Worm (Caenorhabditis elegans): ENCODE results near the gene eif-2A.

The eif-2A gene

DNA sequence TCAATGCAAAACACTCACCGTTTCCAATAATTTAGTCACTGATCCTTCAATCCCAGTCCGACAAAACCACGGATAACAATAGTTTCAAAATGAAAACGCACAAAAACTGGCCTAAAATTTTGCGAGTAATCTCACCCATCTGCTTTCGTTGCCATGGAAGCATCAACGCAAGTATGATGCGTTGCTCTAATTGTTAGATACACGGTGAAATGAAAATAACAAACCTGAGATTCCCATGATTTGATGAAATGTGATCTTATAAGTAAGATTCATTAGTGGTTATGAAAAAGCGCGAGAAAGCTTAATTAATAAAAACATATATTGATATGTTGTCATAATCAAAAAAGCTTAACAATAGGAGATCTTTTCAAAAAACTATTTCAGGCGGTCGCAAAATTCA is 49.4 kb upstream of the eif-2A start, which contains the start of gene ceh-57:
ceh-57 (minus strand) TSS at position 95 of the 400 bp plus-strand sequence.
- no peak for TF ChIP-seq snpc-3.4 (tag; optimal IDR thresholded peaks at IDR 0.05)
- no peak for TF ChIP-seq madf-3 (GFP tag; IDR thresholded peaks at IDR 0.05)
- no peak for TF ChIP-seq F23B12.7 (tag; optimal IDR thresholded peaks at IDR 0.05; ENCODE audit: insufficient read depth)
- no peak for TF ChIP-seq dpl-1 (GFP tag; optimal IDR thresholded peaks at IDR 0.05)
- TF ChIP-seq sptf-2 (GFP tag; optimal IDR thresholded peaks at IDR 0.05) = no peak
- TF ChIP-seq Y95B8A.8 (GFP tag; IDR thresholded peaks at IDR 0.05) = no peak

DNA sequence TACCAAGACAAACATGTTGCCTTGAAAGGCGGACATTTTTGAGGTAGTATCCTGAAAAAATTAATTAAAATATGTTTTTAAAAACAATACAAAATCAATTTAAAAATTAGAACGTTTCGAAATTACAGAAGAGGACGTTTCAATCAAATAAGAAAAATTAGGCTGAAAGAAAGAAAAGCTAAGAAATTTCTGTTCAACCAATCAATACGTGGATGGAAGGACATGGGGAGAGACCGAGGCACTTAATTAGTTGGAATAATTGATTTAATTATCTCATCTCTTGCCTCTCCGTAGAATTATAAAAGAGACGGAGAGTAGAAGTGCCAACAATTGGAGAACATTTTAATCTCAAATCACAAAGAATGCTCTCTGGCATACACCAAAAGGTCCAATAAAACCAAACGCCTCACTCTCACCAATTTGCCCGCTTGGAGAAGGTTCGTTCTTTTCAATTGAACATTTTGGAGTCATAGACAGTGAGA is 47.0 kb upstream of the eif-2A start, which contains the start of gene ceh-58:
ceh-58 (minus strand) TSS at position 51 of the 482 bp plus-strand sequence.
- no peak for TF ChIP-seq nhr-80 (tag; optimal IDR thresholded peaks at IDR 0.05)
- TF ChIP-seq F55B11.4 (tag; optimal IDR thresholded peaks at IDR 0.05; ENCODE audit: borderline replicate concordance, insufficient read depth) = no peak
- no peak for TF ChIP-seq C06A6.2 (GFP tag; conservative IDR thresholded peaks at IDR 0.05)
- TF ChIP-seq ZK185.1 (tag; optimal IDR thresholded peaks at IDR 0.05; ENCODE audit: poor library complexity, severe bottlenecking) = no peak

DNA sequence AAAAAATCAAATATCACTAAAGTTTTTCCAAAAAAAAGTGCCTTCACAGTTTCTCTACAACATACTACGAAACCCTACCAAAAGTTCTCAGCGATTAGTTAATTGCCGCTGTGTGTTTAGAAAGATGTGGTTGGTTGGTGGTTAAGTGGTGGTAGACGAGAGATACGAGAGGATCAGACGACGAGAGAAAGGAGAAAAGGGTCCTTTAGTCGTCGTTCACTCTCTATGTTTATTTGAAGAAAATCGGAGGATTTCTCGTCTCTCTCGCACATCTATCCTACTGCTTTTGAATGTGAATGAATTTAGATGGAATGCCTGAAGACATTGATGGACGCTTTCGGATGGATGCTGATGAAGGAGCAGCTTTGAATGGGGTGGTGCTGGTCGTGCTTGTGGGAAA is 45.8 kb upstream of the eif-2A start:
- peak; percentile 20 for TF ChIP-seq ceh-27 (GFP tag; optimal IDR thresholded peaks at IDR 0.05)
- TF ChIP-seq bed-1 (GFP tag; IDR thresholded peaks at IDR 0.05) = no peak

DNA sequence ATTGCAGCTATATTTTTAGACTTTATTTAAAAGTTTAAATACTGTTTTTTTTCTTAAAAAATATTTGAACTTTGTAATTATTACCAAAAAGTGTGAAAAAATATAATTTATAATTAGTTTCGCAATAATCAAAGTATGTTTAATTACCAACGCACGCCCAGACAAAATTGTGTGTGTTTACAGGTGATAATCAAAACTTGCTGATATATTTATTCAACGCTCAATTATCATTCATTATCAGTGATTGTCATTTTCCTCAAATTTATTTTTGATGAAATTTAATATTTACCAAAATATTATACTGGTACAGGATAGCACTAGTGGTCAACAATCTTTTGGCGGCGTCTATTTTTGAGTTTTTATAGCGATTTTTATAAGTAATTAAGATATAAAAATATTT is 43.6 kb upstream of the eif-2A start:
- TF ChIP-seq F55B11.4 (tag; optimal IDR thresholded peaks at IDR 0.05; ENCODE audit: borderline replicate concordance, insufficient read depth) (no peak), let-526 (GFP tag; IDR thresholded peaks at IDR 0.05) (no peak), nhr-80 (tag; optimal IDR thresholded peaks at IDR 0.05) (peak; percentile 25), cebp-1 (GFP tag; IDR thresholded peaks at IDR 0.05) (peak; percentile 11; the same call in 1 of the 2 replicates), cebp-1 (tag; optimal IDR thresholded peaks at IDR 0.05) (peak; percentile 53)

DNA sequence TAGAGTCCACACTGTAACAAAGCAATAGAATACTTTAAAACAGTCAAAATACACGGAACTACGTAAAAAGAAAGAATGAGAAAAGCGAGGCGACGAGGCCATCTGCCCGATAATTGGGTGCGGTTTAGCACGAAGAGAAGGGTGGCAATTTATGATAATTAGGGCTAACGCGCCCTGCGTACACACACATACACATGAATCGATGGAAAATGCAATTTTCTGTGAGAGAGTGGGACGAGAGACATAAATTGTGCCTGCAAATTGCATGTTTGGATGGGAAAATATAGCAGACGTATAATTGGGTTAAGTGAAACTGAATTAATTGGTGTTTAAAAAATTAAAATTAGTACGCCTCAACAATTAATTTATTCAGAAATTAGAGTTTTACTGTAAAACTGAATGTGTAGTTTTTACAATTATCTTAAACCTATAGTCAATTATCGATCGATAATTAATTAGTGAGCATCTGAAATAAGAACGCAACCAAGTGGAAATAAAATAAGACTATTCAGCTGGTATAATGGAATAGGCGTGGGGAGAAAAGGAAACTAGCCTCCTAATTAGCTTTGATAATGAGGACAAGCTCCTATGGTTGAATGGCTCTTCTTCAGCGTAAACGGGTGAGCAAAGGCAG is 42.9 kb upstream of the eif-2A start:
- TF ChIP-seq rpc-1 (optimal IDR thresholded peaks at IDR 0.05) (no peak), rpc-1 (tag; optimal IDR thresholded peaks at IDR 0.05) (no peak), sdz-38 (tag; optimal IDR thresholded peaks at IDR 0.05) (no peak), Y56A3A.18 (GFP tag; IDR thresholded peaks at IDR 0.05) (no peak), F57C9.4 (tag; optimal IDR thresholded peaks at IDR 0.05) (no peak), lin-26 (GFP tag; IDR thresholded peaks at IDR 0.05) (no peak), ceh-40 (GFP tag; IDR thresholded peaks at IDR 0.05) (no peak), him-1 (tag; optimal IDR thresholded peaks at IDR 0.05) (no peak), hlh-12 (tag; optimal IDR thresholded peaks at IDR 0.05) (no peak), C06A6.2 (GFP tag; conservative IDR thresholded peaks at IDR 0.05) (no peak), bed-2 (GFP tag; IDR thresholded peaks at IDR 0.05) (no peak), ztf-25 (GFP tag; IDR thresholded peaks at IDR 0.05) (no peak), B0035.1 (tag; optimal IDR thresholded peaks at IDR 0.05) (no peak), K11D2.4 (GFP tag; IDR thresholded peaks at IDR 0.05) (no peak), zfh-2 (GFP tag; conservative IDR thresholded peaks at IDR 0.05) (no peak), egl-18 (GFP tag; IDR thresholded peaks at IDR 0.05) (no peak)

DNA sequence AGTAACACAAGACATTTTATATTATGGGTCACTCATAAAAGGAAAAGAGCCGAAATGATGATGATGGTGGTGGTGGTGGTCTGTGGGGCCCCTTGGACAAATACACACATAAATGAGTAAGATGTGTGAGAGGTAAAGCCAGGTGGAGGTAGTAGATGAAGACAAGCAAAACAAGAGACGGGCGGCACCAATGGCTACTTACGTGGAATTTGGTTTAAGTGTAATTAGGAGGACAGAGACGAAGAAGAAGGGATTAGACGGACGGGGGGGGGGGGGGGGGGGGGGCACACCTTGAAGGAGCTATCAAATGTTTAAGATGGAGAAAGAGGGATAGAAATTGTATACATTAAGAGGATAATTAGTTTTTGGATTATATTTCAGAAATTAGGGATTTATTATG is 41.8 kb upstream of the eif-2A start:
- TF ChIP-seq Y53F4B.3 (GFP tag; IDR thresholded peaks at IDR 0.05) (no peak), ets-4 (GFP tag; optimal IDR thresholded peaks at IDR 0.05) (no peak), B0035.1 (tag; optimal IDR thresholded peaks at IDR 0.05) (no peak), ceh-79 (tag; optimal IDR thresholded peaks at IDR 0.05) (no peak), Y79H2A.3 (GFP tag; conservative IDR thresholded peaks at IDR 0.05) (no peak), atf-7 (tag; optimal IDR thresholded peaks at IDR 0.05) (no peak), lin-35 (GFP tag; optimal IDR thresholded peaks at IDR 0.05) (no peak), unc-62 (GFP tag; optimal IDR thresholded peaks at IDR 0.05) (no peak), gei-17 (GFP tag; optimal IDR thresholded peaks at IDR 0.05) (no peak), K12H6.12 (tag; optimal IDR thresholded peaks at IDR 0.05) (no peak), akir-1 (GFP tag; optimal IDR thresholded peaks at IDR 0.05) (no peak), hlh-26 (GFP tag; conservative IDR thresholded peaks at IDR 0.05) (no peak)
